Fruit fly (Drosophila melanogaster) whole organism, prepupa: ENCODE results near the gene CG14641.

ENCODE experiments used
- CG10631 ChIP-seq: fragments of 200-800 bp; sonication (Bioruptor generic); optimal IDR thresholded peaks from 2 replicates; lab custom pipeline; 2016; ENCODE audit warnings: missing biosample characterization, missing genetic modification characterization
- CG10669 ChIP-seq: fragments of 200-800 bp; sonication (Bioruptor generic); optimal IDR thresholded peaks from 3 replicates; lab custom pipeline; 2018; ENCODE audit warnings: missing biosample characterization, mild to moderate bottlenecking, missing genetic modification characterization, moderate library complexity
- CG11294 ChIP-seq: fragments of 200-800 bp; sonication (Bioruptor generic); IDR thresholded peaks from 2 replicates; pipeline ENCODE4 v1.3.6; 2022; ENCODE audit warnings: missing biosample characterization, missing genetic modification characterization
- CG11762 ChIP-seq: fragments of 200-800 bp; sonication (Bioruptor generic); optimal IDR thresholded peaks from 3 replicates; lab custom pipeline; 2016; ENCODE audit warnings: missing biosample characterization, missing genetic modification characterization; ENCODE audit not compliant: insufficient read depth
- CG11902 ChIP-seq: fragments of 200-800 bp; sonication (Bioruptor generic); optimal IDR thresholded peaks from 3 replicates; lab custom pipeline; 2016; ENCODE audit warnings: missing biosample characterization, missing genetic modification characterization
- CG1621 ChIP-seq: fragments of 200-800 bp; sonication (Bioruptor generic); optimal IDR thresholded peaks from 3 replicates; lab custom pipeline; 2018; ENCODE audit warnings: missing biosample characterization, mild to moderate bottlenecking, missing genetic modification characterization
- CG16779 ChIP-seq: fragments of 200-800 bp; sonication (Bioruptor generic); optimal IDR thresholded peaks from 3 replicates; lab custom pipeline; 2017; ENCODE audit warnings: missing biosample characterization, mild to moderate bottlenecking, missing genetic modification characterization
- CG3032 ChIP-seq: fragments of 200-800 bp; optimal IDR thresholded peaks from 2 replicates; lab custom pipeline; 2019; ENCODE audit warnings: missing biosample characterization, mild to moderate bottlenecking, missing genetic modification characterization, moderate library complexity
- CG31627 ChIP-seq: fragments of 200-800 bp; sonication (Bioruptor generic); optimal IDR thresholded peaks from 3 replicates; lab custom pipeline; 2016; ENCODE audit warnings: missing biosample characterization, missing genetic modification characterization
- CG32006 ChIP-seq: fragments of 200-800 bp; sonication (Bioruptor generic); optimal IDR thresholded peaks from 3 replicates; lab custom pipeline; 2017; ENCODE audit warnings: missing biosample characterization, mild to moderate bottlenecking, missing genetic modification characterization
- CG3919 ChIP-seq: fragments of 200-800 bp; sonication (Bioruptor generic); optimal IDR thresholded peaks from 3 replicates; lab custom pipeline; 2016; ENCODE audit warnings: missing biosample characterization, missing genetic modification characterization
- CG4318 ChIP-seq: fragments of 200-800 bp; sonication (Bioruptor generic); optimal IDR thresholded peaks from 3 replicates; lab custom pipeline; 2017; ENCODE audit warnings: missing biosample characterization, mild to moderate bottlenecking, missing genetic modification characterization
- CG6276 ChIP-seq: fragments of 200-800 bp; sonication (Bioruptor generic); optimal IDR thresholded peaks from 2 replicates; lab custom pipeline; 2017; ENCODE audit warnings: missing biosample characterization, mild to moderate bottlenecking, missing genetic modification characterization
- CG6792 ChIP-seq: fragments of 200-800 bp; sonication (Bioruptor generic); optimal IDR thresholded peaks from 3 replicates; lab custom pipeline; 2016; ENCODE audit warnings: missing biosample characterization, missing genetic modification characterization
- CG6808 ChIP-seq: fragments of 200-800 bp; sonication (Bioruptor generic); optimal IDR thresholded peaks from 3 replicates; lab custom pipeline; 2017; ENCODE audit warnings: missing biosample characterization, missing genetic modification characterization, mild to moderate bottlenecking, moderate library complexity, missing genetic modification reagents
- CG6854 ChIP-seq: fragments of 200-800 bp; sonication (Bioruptor generic); optimal IDR thresholded peaks from 2 replicates; lab custom pipeline; 2017; ENCODE audit warnings: missing biosample characterization, mild to moderate bottlenecking, missing genetic modification characterization
- CG7368 ChIP-seq: fragments of 200-800 bp; sonication (Bioruptor generic); optimal IDR thresholded peaks from 3 replicates; lab custom pipeline; 2016; ENCODE audit warnings: missing biosample characterization, missing genetic modification characterization
- CG8119 ChIP-seq: fragments of 200-800 bp; sonication (Bioruptor generic); IDR thresholded peaks from 3 replicates; pipeline ENCODE4 v1.3.6; 2022; ENCODE audit warnings: missing biosample characterization, missing genetic modification characterization
- CG8632 ChIP-seq: fragments of 200-800 bp; sonication (Bioruptor generic); optimal IDR thresholded peaks from 3 replicates; lab custom pipeline; 2016; ENCODE audit warnings: missing biosample characterization, missing genetic modification characterization
- CG9139 ChIP-seq: fragments of 200-800 bp; sonication (Bioruptor generic); optimal IDR thresholded peaks from 3 replicates; lab custom pipeline; 2017; ENCODE audit warnings: missing biosample characterization, mild to moderate bottlenecking, missing genetic modification characterization
- Eip75B ChIP-seq: fragments of 200-800 bp; sonication (Bioruptor generic); optimal IDR thresholded peaks from 3 replicates; lab custom pipeline; 2016; ENCODE audit warnings: missing biosample characterization, missing genetic modification characterization
- Eip78C ChIP-seq: fragments of 200-800 bp; sonication (Bioruptor generic); peaks from one replicate; lab custom pipeline; 2016; ENCODE audit warnings: missing biosample characterization, missing genetic modification characterization
- Eip93F ChIP-seq: fragments of 200-800 bp; sonication (Bioruptor generic); optimal IDR thresholded peaks from 2 replicates; lab custom pipeline; 2016; ENCODE audit warnings: missing biosample characterization, mild to moderate bottlenecking, missing genetic modification characterization
- Ets21C ChIP-seq: fragments of 200-800 bp; sonication (Bioruptor generic); optimal IDR thresholded peaks from 3 replicates; lab custom pipeline; 2016; ENCODE audit warnings: missing biosample characterization, missing genetic modification characterization
- Gug ChIP-seq: fragments of 200-800 bp; sonication (Bioruptor generic); IDR thresholded peaks from 2 replicates; pipeline ENCODE4 v1.3.6; 2022; ENCODE audit warnings: missing biosample characterization, missing genetic modification characterization
- Hr38 ChIP-seq: sonication (Bioruptor generic); optimal IDR thresholded peaks from 2 replicates; lab custom pipeline; 2016; ENCODE audit warnings: missing biosample characterization, missing genetic modification characterization
- Hr39 ChIP-seq: fragments of 200-800 bp; sonication (Bioruptor generic); optimal IDR thresholded peaks from 2 replicates; lab custom pipeline; 2016; ENCODE audit warnings: missing biosample characterization, missing genetic modification characterization
- Hr4 ChIP-seq: fragments of 200-800 bp; sonication (Bioruptor generic); optimal IDR thresholded peaks from 3 replicates; lab custom pipeline; 2016; ENCODE audit warnings: missing biosample characterization, missing genetic modification characterization
- Lpt ChIP-seq: fragments of 200-800 bp; sonication (Bioruptor generic); optimal IDR thresholded peaks from 3 replicates; lab custom pipeline; 2016; ENCODE audit warnings: missing biosample characterization, missing genetic modification characterization
- Met ChIP-seq: fragments of 200-800 bp; sonication (Bioruptor generic); optimal IDR thresholded peaks from 3 replicates; lab custom pipeline; 2016; ENCODE audit warnings: missing biosample characterization, missing genetic modification characterization
- OdsH ChIP-seq: fragments of 200-800 bp; sonication (Bioruptor generic); optimal IDR thresholded peaks from 3 replicates; lab custom pipeline; 2016; ENCODE audit warnings: missing biosample characterization, missing genetic modification characterization
- Smox ChIP-seq: fragments of 200-800 bp; sonication (Bioruptor generic); optimal IDR thresholded peaks from 3 replicates; lab custom pipeline; 2016; ENCODE audit warnings: missing biosample characterization, missing genetic modification characterization
- achi ChIP-seq: fragments of 200-800 bp; sonication (Bioruptor generic); optimal IDR thresholded peaks from 3 replicates; lab custom pipeline; 2016; ENCODE audit warnings: missing biosample characterization, missing genetic modification characterization
- acj6 ChIP-seq: fragments of 200-800 bp; sonication (Bioruptor generic); optimal IDR thresholded peaks from 3 replicates; lab custom pipeline; 2016; ENCODE audit warnings: missing biosample characterization, missing genetic modification characterization
- dac ChIP-seq: fragments of 200-800 bp; sonication (Bioruptor generic); optimal IDR thresholded peaks from 2 replicates; lab custom pipeline; 2017; ENCODE audit warnings: missing biosample characterization, mild to moderate bottlenecking, missing genetic modification characterization
- fd59A ChIP-seq: fragments of 200-800 bp; sonication (Bioruptor generic); optimal IDR thresholded peaks from 2 replicates; lab custom pipeline; 2017; ENCODE audit warnings: missing biosample characterization, mild to moderate bottlenecking, missing genetic modification characterization, missing genetic modification reagents
- fkh ChIP-seq: fragments of 200-800 bp; sonication (Bioruptor generic); optimal IDR thresholded peaks from 3 replicates; lab custom pipeline; 2017; ENCODE audit warnings: missing biosample characterization, mild to moderate bottlenecking, missing genetic modification characterization, moderate library complexity
- lz ChIP-seq: fragments of 200-800 bp; sonication (Bioruptor generic); optimal IDR thresholded peaks from 3 replicates; lab custom pipeline; 2016; ENCODE audit warnings: missing biosample characterization, missing genetic modification characterization
- spab ChIP-seq: fragments of 200-800 bp; sonication (Bioruptor generic); optimal IDR thresholded peaks from 2 replicates; lab custom pipeline; 2017; ENCODE audit warnings: missing biosample characterization, mild to moderate bottlenecking, missing genetic modification characterization, missing genetic modification reagents
- ss ChIP-seq, 2 experiments: fragments of 200-800 bp; sonication (Bioruptor generic); optimal IDR thresholded peaks; 2 replicates in 1 of 2; 3 replicates in 1 of 2; lab custom pipeline; 2017 to 2018; ENCODE audit warnings: mild to moderate bottlenecking in 2 of 2, missing biosample characterization in 2 of 2, missing genetic modification characterization in 2 of 2, moderate library complexity in 1 of 2
- svp ChIP-seq: fragments of 200-800 bp; sonication (Bioruptor generic); peaks from one replicate; lab custom pipeline; 2016; ENCODE audit warnings: missing biosample characterization, missing genetic modification characterization
- topi ChIP-seq: fragments of 200-800 bp; sonication (Bioruptor generic); optimal IDR thresholded peaks from 3 replicates; lab custom pipeline; 2016; ENCODE audit warnings: missing biosample characterization, missing genetic modification characterization
- vri ChIP-seq: fragments of 200-800 bp; sonication (Bioruptor generic); optimal IDR thresholded peaks from 3 replicates; lab custom pipeline; 2016; ENCODE audit warnings: missing biosample characterization, mild to moderate bottlenecking, missing genetic modification characterization

CG14641 gene

dm6 chr3R:4234991-4235553, 2.9 kb upstream of the CG14641 start, which contains the start of gene Gel:
TSS of gene Gel (plus strand) at chr3R:4235217.
- no peak for TF ChIP-seq spab
- TF ChIP-seq CG10631 (GFP tag; lab: Kevin White, UChicago), result no peak
- TF ChIP-seq CG11294 (GFP tag; lab: Robert Waterston, UW), result no peak
- TF ChIP-seq Ets21C (GFP tag; lab: Kevin White, UChicago), result no peak
- TF ChIP-seq svp (GFP tag; lab: Kevin White, UChicago), result peak; percentile 90
- peak; percentile 44 for TF ChIP-seq Eip78C (GFP tag; lab: Kevin White, UChicago)
- TF ChIP-seq, all 60 proteins: peak for 2

dm6 chr3R:4233018-4233385, 860 bp upstream of the CG14641 start, which contains the start of gene abs:
TSS of gene abs (plus strand) at chr3R:4233047.
- TF ChIP-seq spab (no peak), CG4318 (GFP tag; lab: Kevin White, UChicago) (no peak), Gug (no peak), CG6808 (GFP tag; lab: Kevin White, UChicago) (no peak), CG1621 (no peak), CG32006 (GFP tag; lab: Kevin White, UChicago) (no peak), Eip93F (GFP tag; lab: Kevin White, UChicago) (no peak), CG6854 (GFP tag; lab: Kevin White, UChicago) (no peak), Eip75B (GFP tag; lab: Kevin White, UChicago) (no peak), acj6 (no peak), Met (GFP tag; lab: Kevin White, UChicago) (no peak), CG16779 (tag; lab: Kevin White, UChicago) (no peak), CG6792 (GFP tag; lab: Kevin White, UChicago) (no peak), CG10631 (GFP tag; lab: Kevin White, UChicago) (no peak)

dm6 chr3R:4229137-4229764, 2.9 kb downstream of the CG14641 start, which contains the start of gene DhpD:
TSS of gene DhpD (minus strand) at chr3R:4229238.
- no peak for TF ChIP-seq achi (GFP tag; lab: Kevin White, UChicago)
- peak; percentile 33 for TF ChIP-seq spab
- TF ChIP-seq Eip78C (GFP tag; lab: Kevin White, UChicago), result peak; percentile 95
- no peak for TF ChIP-seq CG9139 (GFP tag; lab: Kevin White, UChicago)
- peak; percentile 83 for TF ChIP-seq Eip75B (GFP tag; lab: Kevin White, UChicago)
- no peak for TF ChIP-seq CG6808 (GFP tag; lab: Kevin White, UChicago)
- peak; percentile 74 for TF ChIP-seq CG6854 (GFP tag; lab: Kevin White, UChicago)
- TF ChIP-seq Eip93F (GFP tag; lab: Kevin White, UChicago), result peak; percentile 48
- TF ChIP-seq CG11294 (GFP tag; lab: Robert Waterston, UW), result peak; percentile 47
- TF ChIP-seq CG16779 (tag; lab: Kevin White, UChicago), result no peak
- TF ChIP-seq Hr39 (GFP tag; lab: Kevin White, UChicago), result peak; percentile 85
- TF ChIP-seq CG4318 (GFP tag; lab: Kevin White, UChicago), result no peak
- TF ChIP-seq Hr4, result peak; percentile 82
- peak; percentile 32 for TF ChIP-seq Lpt (GFP tag; lab: Kevin White, UChicago)
- TF ChIP-seq Ets21C (GFP tag; lab: Kevin White, UChicago), result peak; percentile 74
- peak; percentile 85 for TF ChIP-seq CG10631 (GFP tag; lab: Kevin White, UChicago)
- TF ChIP-seq Met (GFP tag; lab: Kevin White, UChicago), result no peak
- TF ChIP-seq CG10669 (GFP tag; lab: Kevin White, UChicago), result peak; percentile 83
- peak; percentile 86 for TF ChIP-seq CG3919
- TF ChIP-seq fd59A (GFP tag; lab: Kevin White, UChicago), result peak; percentile 58
- TF ChIP-seq acj6, result peak; percentile 84
- peak; percentile 63 for TF ChIP-seq CG1621
- TF ChIP-seq CG8632 (GFP tag; lab: Kevin White, UChicago), result peak; percentile 76
- peak; percentile 58 for TF ChIP-seq CG11762
- peak; percentile 57 for TF ChIP-seq dac (GFP tag; lab: Kevin White, UChicago)
- TF ChIP-seq fkh, result no peak
- peak; percentile 86 for TF ChIP-seq lz (GFP tag; lab: Kevin White, UChicago)
- no peak for TF ChIP-seq CG6276 (GFP tag; lab: Kevin White, UChicago)
- no peak for TF ChIP-seq Hr38 (GFP tag; lab: Kevin White, UChicago)
- peak; percentile 81 for TF ChIP-seq CG3032 (tag; lab: Kevin White, UChicago)
- TF ChIP-seq CG31627 (GFP tag; lab: Kevin White, UChicago), result peak; percentile 88
- no peak for TF ChIP-seq Smox (GFP tag; lab: Kevin White, UChicago)
- TF ChIP-seq Gug, result peak; percentile 64
- TF ChIP-seq CG6792 (GFP tag; lab: Kevin White, UChicago), result peak; percentile 81
- peak; percentile 56 for TF ChIP-seq CG11902 (GFP tag; lab: Kevin White, UChicago)
- peak; percentile 59 for TF ChIP-seq CG8119 (GFP tag; lab: Robert Waterston, UW)
- TF ChIP-seq OdsH, result no peak
- TF ChIP-seq svp (GFP tag; lab: Kevin White, UChicago), result peak; percentile 91
- peak; percentile 56 for TF ChIP-seq CG7368 (GFP tag; lab: Kevin White, UChicago)
- peak; percentile 83 for TF ChIP-seq vri (GFP tag; lab: Kevin White, UChicago)
- TF ChIP-seq ss (GFP tag; optimal IDR thresholded peaks at IDR 0.05; lab: Kevin White, UChicago), result no peak
- TF ChIP-seq topi (GFP tag; lab: Kevin White, UChicago), result peak; percentile 85
